Fruit fly (Drosophila melanogaster) whole organism, embryonic: Measurements from ENCODE around the gene trr.

Experiments
- ATbp ChIP-seq: fragments of 200-800 bp; sonication (Bioruptor generic); optimal IDR thresholded peaks from 2 replicates; lab custom pipeline; 2017; ENCODE audit warnings: missing biosample characterization, mild to moderate bottlenecking, missing genetic modification characterization, missing genetic modification reagents
- Aef1 ChIP-seq: fragments of 200-800 bp; sonication (Bioruptor generic); IDR thresholded peaks from 3 replicates; pipeline ENCODE4 v1.3.6; 2022; ENCODE audit warnings: missing biosample characterization, missing genetic modification characterization
- Antp ChIP-seq: fragments of 200-800 bp; sonication (Bioruptor generic); optimal IDR thresholded peaks from 3 replicates; lab custom pipeline; 2016; ENCODE audit warnings: missing biosample characterization, missing genetic modification characterization
- CG10654 ChIP-seq: fragments of 200-800 bp; sonication (Bioruptor generic); optimal IDR thresholded peaks from 2 replicates; lab custom pipeline; 2016; ENCODE audit warnings: missing biosample characterization, missing genetic modification characterization
- CG12391 ChIP-seq: fragments of 200-800 bp; sonication (Bioruptor generic); optimal IDR thresholded peaks from 3 replicates; lab custom pipeline; 2018; ENCODE audit warnings: missing biosample characterization, mild to moderate bottlenecking, missing genetic modification characterization, moderate library complexity
- CG13123 ChIP-seq: fragments of 200-800 bp; sonication (Bioruptor generic); optimal IDR thresholded peaks from 2 replicates; lab custom pipeline; 2016; ENCODE audit warnings: missing biosample characterization, missing genetic modification characterization
- CG14710 ChIP-seq: fragments of 200-800 bp; sonication (Bioruptor generic); optimal IDR thresholded peaks from 3 replicates; lab custom pipeline; 2019; ENCODE audit warnings: missing biosample characterization, mild to moderate bottlenecking, missing genetic modification characterization, moderate library complexity
- CG15479 ChIP-seq: fragments of 200-800 bp; sonication (Bioruptor generic); optimal IDR thresholded peaks from 3 replicates; lab custom pipeline; 2019; ENCODE audit warnings: missing biosample characterization, mild to moderate bottlenecking, missing genetic modification characterization, moderate library complexity
- CG17912 ChIP-seq: fragments of 200-800 bp; sonication (Bioruptor generic); optimal IDR thresholded peaks from 2 replicates; lab custom pipeline; 2018; ENCODE audit warnings: missing biosample characterization, mild to moderate bottlenecking, missing genetic modification characterization
- CG18011 ChIP-seq: fragments of 200-800 bp; sonication (Bioruptor generic); optimal IDR thresholded peaks from 2 replicates; lab custom pipeline; 2017; ENCODE audit warnings: missing biosample characterization, missing genetic modification characterization, mild to moderate bottlenecking, moderate library complexity, missing genotype
- CG2120 ChIP-seq: fragments of 200-800 bp; sonication (Bioruptor generic); optimal IDR thresholded peaks from 3 replicates; lab custom pipeline; 2016; ENCODE audit warnings: missing biosample characterization, missing genetic modification characterization
- CG31365 ChIP-seq: fragments of 200-800 bp; sonication (Bioruptor generic); optimal IDR thresholded peaks from 2 replicates; lab custom pipeline; 2018; ENCODE audit warnings: missing biosample characterization, mild to moderate bottlenecking, missing genetic modification characterization
- CG34422 ChIP-seq: fragments of 200-800 bp; sonication (Bioruptor generic); IDR thresholded peaks from 3 replicates; pipeline ENCODE4 v1.3.6; 2022; ENCODE audit warnings: missing biosample characterization, missing genetic modification characterization
- CG4328 ChIP-seq: fragments of 200-800 bp; sonication (Bioruptor generic); optimal IDR thresholded peaks from 3 replicates; lab custom pipeline; 2017; ENCODE audit warnings: missing biosample characterization, missing genetic modification reagents, missing genetic modification characterization
- CG4730 ChIP-seq: fragments of 200-800 bp; sonication (Bioruptor generic); IDR thresholded peaks from 2 replicates; pipeline ENCODE4 v1.3.6; 2022; ENCODE audit warnings: missing biosample characterization, missing genetic modification characterization
- CG5245 ChIP-seq: fragments of 200-800 bp; sonication (Bioruptor generic); optimal IDR thresholded peaks from 3 replicates; lab custom pipeline; 2016; ENCODE audit warnings: missing biosample characterization, missing genetic modification characterization
- CG6813 ChIP-seq: fragments of 200-800 bp; sonication (Bioruptor generic); optimal IDR thresholded peaks from 2 replicates; lab custom pipeline; 2017; ENCODE audit warnings: missing biosample characterization, missing genetic modification characterization, mild to moderate bottlenecking, moderate library complexity, missing genetic modification reagents
- CG6854 ChIP-seq: fragments of 200-800 bp; sonication (Bioruptor generic); optimal IDR thresholded peaks from 3 replicates; lab custom pipeline; 2017; ENCODE audit warnings: missing biosample characterization, mild to moderate bottlenecking, missing genetic modification characterization
- CG7786 ChIP-seq: fragments of 200-800 bp; sonication (Bioruptor generic); optimal IDR thresholded peaks from 2 replicates; lab custom pipeline; 2016; ENCODE audit warnings: missing biosample characterization, missing genetic modification characterization
- CG8281 ChIP-seq: fragments of 200-800 bp; sonication (Bioruptor generic); optimal IDR thresholded peaks from 2 replicates; lab custom pipeline; 2018; ENCODE audit warnings: missing biosample characterization, mild to moderate bottlenecking, missing genetic modification characterization, moderate library complexity
- CHES-1-like ChIP-seq: fragments of 200-800 bp; sonication (Bioruptor generic); optimal IDR thresholded peaks from 2 replicates; lab custom pipeline; 2016; ENCODE audit warnings: missing biosample characterization, missing genetic modification characterization
- Dfd ChIP-seq, 2 experiments: fragments of >200 bp; optimal IDR thresholded peaks; 2 replicates each; lab custom pipeline; 2017; ENCODE audit warnings: missing biosample characterization in 2 of 2, missing genetic modification characterization in 2 of 2
- E2f2 ChIP-seq: fragments of 200-800 bp; sonication (Bioruptor generic); IDR thresholded peaks from 2 replicates; pipeline ENCODE4 v1.3.6; 2022; ENCODE audit warnings: missing biosample characterization, missing genetic modification characterization
- HLH4C ChIP-seq: fragments of 200-800 bp; sonication (Bioruptor generic); IDR thresholded peaks from 3 replicates; pipeline ENCODE4 v1.3.6; 2022; ENCODE audit warnings: missing biosample characterization, missing genetic modification characterization; ENCODE audit not compliant: partially characterized antibody
- HLHmδ ChIP-seq: fragments of 200-800 bp; sonication (Bioruptor generic); optimal IDR thresholded peaks from 2 replicates; lab custom pipeline; 2018; ENCODE audit warnings: missing biosample characterization, mild to moderate bottlenecking, missing genetic modification characterization, moderate library complexity
- Hmr ChIP-seq: fragments of 200-800 bp; sonication (Bioruptor generic); optimal IDR thresholded peaks from 3 replicates; lab custom pipeline; 2017; ENCODE audit warnings: mild to moderate bottlenecking, missing biosample characterization, missing genetic modification reagents, missing genetic modification characterization
- Hr78 ChIP-seq, 2 experiments: fragments of 200-800 bp in 1 of 2; fragments of >200 bp in 1 of 2; sonication (Bioruptor generic) in 1 of 2; optimal IDR thresholded peaks; 2 replicates each; lab custom pipeline; 2017 to 2019; ENCODE audit warnings: missing biosample characterization in 2 of 2, missing genetic modification characterization in 2 of 2, mild to moderate bottlenecking in 1 of 2, moderate library complexity in 1 of 2
- Opbp ChIP-seq: fragments of 200-800 bp; sonication (Bioruptor generic); IDR thresholded peaks from 3 replicates; pipeline ENCODE4 v1.3.6; 2022; ENCODE audit warnings: missing biosample characterization, missing genetic modification characterization; ENCODE audit not compliant: partially characterized antibody
- Ptx1 ChIP-seq: fragments of 200-800 bp; sonication (Bioruptor generic); IDR thresholded peaks from 2 replicates; pipeline ENCODE4 v1.3.6; 2022; ENCODE audit warnings: missing biosample characterization, missing genetic modification characterization
- Six4 ChIP-seq: fragments of 200-800 bp; sonication (Bioruptor generic); optimal IDR thresholded peaks from 2 replicates; lab custom pipeline; 2016; ENCODE audit warnings: missing biosample characterization, missing genetic modification characterization
- Tbp ChIP-seq: fragments of >200 bp; optimal IDR thresholded peaks from 2 replicates; lab custom pipeline; 2018; ENCODE audit warnings: missing biosample characterization, missing genetic modification characterization
- Trl ChIP-seq, 3 experiments: fragments of >200 bp in 2 of 3; fragments of 200-800 bp in 1 of 3; sonication (Bioruptor generic) in 1 of 3; optimal IDR thresholded peaks; 2 replicates in 1 of 3; 3 replicates in 2 of 3; lab custom pipeline; 2016 to 2017; ENCODE audit warnings: missing biosample characterization in 1 of 3, missing genetic modification characterization in 1 of 3
- ap ChIP-seq: fragments of 200-800 bp; sonication (Bioruptor generic); IDR thresholded peaks from 2 replicates; pipeline ENCODE4 v1.3.6; 2022; ENCODE audit warnings: missing biosample characterization, missing genetic modification characterization
- az2 ChIP-seq: fragments of 200-800 bp; sonication (Bioruptor generic); optimal IDR thresholded peaks from 3 replicates; lab custom pipeline; 2016; ENCODE audit warnings: missing biosample characterization, missing genetic modification characterization
- croc ChIP-seq: fragments of 200-800 bp; sonication (Bioruptor generic); conservative IDR thresholded peaks from 3 replicates; pipeline ENCODE4 v1.3.6; 2022; ENCODE audit warnings: missing biosample characterization, missing genetic modification characterization
- cwo ChIP-seq: fragments of 200-800 bp; sonication (Bioruptor generic); optimal IDR thresholded peaks from 3 replicates; lab custom pipeline; 2017; ENCODE audit warnings: missing biosample characterization, missing genetic modification characterization, mild to moderate bottlenecking, moderate library complexity, missing genetic modification reagents
- fru ChIP-seq: fragments of >200 bp; optimal IDR thresholded peaks from 2 replicates; lab custom pipeline; 2017
- gt ChIP-seq: fragments of 200-800 bp; sonication (Bioruptor generic); IDR thresholded peaks from 2 replicates; pipeline ENCODE4 v1.3.6; 2022; ENCODE audit warnings: missing biosample characterization, missing genetic modification characterization
- kah ChIP-seq: fragments of 200-800 bp; sonication (Bioruptor generic); optimal IDR thresholded peaks from 2 replicates; lab custom pipeline; 2018; ENCODE audit warnings: missing biosample characterization, mild to moderate bottlenecking, missing genetic modification characterization
- pan ChIP-seq, 4 experiments: fragments of >200 bp in 3 of 4; fragments of 200-800 bp in 1 of 4; sonication (Bioruptor generic) in 1 of 4; optimal IDR thresholded peaks in 3 of 4; IDR thresholded peaks in 1 of 4; 2 replicates each; pipeline versions ENCODE4 v1.3.6 to Lab custom; 2017 to 2022; ENCODE audit warnings: missing biosample characterization in 2 of 4, missing genetic modification characterization in 2 of 4, mixed read lengths in 1 of 4
- pros ChIP-seq: fragments of 200-800 bp; sonication (Bioruptor generic); optimal IDR thresholded peaks from 3 replicates; lab custom pipeline; 2019; ENCODE audit warnings: missing biosample characterization, mild to moderate bottlenecking, missing genetic modification characterization, moderate library complexity
- pum ChIP-seq: fragments of 200-800 bp; sonication (Bioruptor generic); optimal IDR thresholded peaks from 2 replicates; lab custom pipeline; 2016; ENCODE audit warnings: missing biosample characterization, missing genetic modification characterization
- sens-2 ChIP-seq: fragments of 200-800 bp; sonication (Bioruptor generic); IDR thresholded peaks from 2 replicates; pipeline ENCODE4 v1.3.6; 2022; ENCODE audit warnings: missing biosample characterization, missing genetic modification characterization
- sna ChIP-seq: fragments of 200-800 bp; sonication (Bioruptor generic); IDR thresholded peaks from 2 replicates; pipeline ENCODE4 v1.3.6; 2022; ENCODE audit warnings: missing biosample characterization, missing genetic modification characterization; ENCODE audit not compliant: partially characterized antibody
- sr ChIP-seq: fragments of 200-800 bp; sonication (Bioruptor generic); IDR thresholded peaks from 3 replicates; pipeline ENCODE4 v1.3.6; 2022; ENCODE audit warnings: missing biosample characterization, missing genetic modification characterization
- sug ChIP-seq: fragments of 200-800 bp; optimal IDR thresholded peaks from 2 replicates; lab custom pipeline; 2019; ENCODE audit warnings: missing biosample characterization, mild to moderate bottlenecking, missing genetic modification characterization, moderate library complexity
- tgo ChIP-seq: fragments of 200-800 bp; sonication (Bioruptor generic); IDR thresholded peaks from 3 replicates; pipeline ENCODE4 v1.3.6; 2022; ENCODE audit warnings: missing biosample characterization, missing genetic modification characterization
- tio ChIP-seq: fragments of 200-800 bp; sonication (Bioruptor generic); optimal IDR thresholded peaks from 2 replicates; lab custom pipeline; 2017; ENCODE audit warnings: missing biosample characterization, missing genetic modification characterization, inconsistent platforms

Gene trr

DNA sequence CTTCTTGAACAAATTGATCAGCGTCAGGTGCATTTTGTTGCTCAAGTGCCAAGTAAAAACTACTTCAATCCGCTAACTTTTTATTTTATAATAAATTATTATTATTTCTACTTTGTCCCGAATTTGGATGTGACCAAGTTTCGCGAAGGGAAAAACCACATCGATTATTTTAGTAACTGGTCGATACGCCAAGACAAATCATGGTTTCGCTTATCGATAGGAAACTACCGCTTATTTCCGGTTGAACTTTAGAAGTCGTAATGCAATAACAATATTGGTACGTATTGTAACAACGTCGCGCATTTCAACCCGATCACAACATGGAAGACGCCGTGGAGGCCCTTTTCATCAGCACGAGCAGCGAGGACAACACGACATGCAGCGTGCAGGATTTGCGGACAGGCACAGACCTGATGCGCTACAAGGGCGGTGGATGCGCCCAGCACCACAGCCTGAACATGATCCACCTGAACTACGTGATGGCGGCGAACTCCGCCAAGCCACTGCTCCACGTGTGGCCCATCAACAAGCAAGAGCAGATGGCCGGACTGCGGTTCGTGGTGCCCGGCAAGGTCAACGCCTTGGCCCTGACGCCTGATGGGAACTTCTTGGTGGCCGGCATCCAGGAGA lies 12.5 kb downstream of the trr start, which contains the start of the genes CG14817 and CG14805 (continued):
- peak; percentile 58; the same call in 1 of the 3 replicates for TF ChIP-seq CG34422
- TF ChIP-seq gt (GFP tag; lab: Robert Waterston, UW): no peak
- TF ChIP-seq CG2120 (GFP tag; lab: Kevin White, UChicago): peak; percentile 7
- TF ChIP-seq CG17912: peak; percentile 84
- TF ChIP-seq Tbp: no peak
- no peak for TF ChIP-seq ATbp
- no peak for TF ChIP-seq croc (GFP tag; lab: Robert Waterston, UW)
- no peak for TF ChIP-seq CG8281
- no peak for TF ChIP-seq Trl (optimal IDR thresholded peaks at IDR 0.05; lab: Kevin White, UChicago)
- peak; percentile 40 for TF ChIP-seq Trl (GFP tag; optimal IDR thresholded peaks at IDR 0.05; lab: Kevin White, UChicago)
- no peak for TF ChIP-seq Aef1
- TF ChIP-seq Hr78 (GFP tag; optimal IDR thresholded peaks at IDR 0.05; lab: Kevin White, UChicago): peak in 1 of 2 experiments; percentile 96
- TF ChIP-seq CG5245: no peak
- peak; percentile 41 for TF ChIP-seq sens-2
- TF ChIP-seq CG4328: peak; percentile 88
- peak; percentile 45; the same call in 2 of the 3 replicates for TF ChIP-seq HLH4C (GFP tag; lab: Robert Waterston, UW)
- peak; percentile 53 for TF ChIP-seq CG18011 (GFP tag; lab: Kevin White, UChicago)
- peak; percentile 76 for TF ChIP-seq CG12391
- TF ChIP-seq CG7786: no peak
- TF ChIP-seq HLHmδ (GFP tag; lab: Kevin White, UChicago): peak; percentile 81
- peak; percentile 74 for TF ChIP-seq kah
- peak; percentile 48; the same call in 1 of the 3 replicates for TF ChIP-seq tgo (GFP tag; lab: Robert Waterston, UW)
- TF ChIP-seq Dfd (GFP tag; optimal IDR thresholded peaks at IDR 0.05; lab: Kevin White, UChicago): no peak
- no peak for TF ChIP-seq CG15479 (GFP tag; lab: Kevin White, UChicago)
- TF ChIP-seq E2f2 (GFP tag; lab: Robert Waterston, UW): peak; percentile 57
- peak; percentile 66 for TF ChIP-seq CG14710
- TF ChIP-seq cwo: peak; percentile 38
- TF ChIP-seq CG6854: peak; percentile 83
- TF ChIP-seq Ptx1 (GFP tag; lab: Robert Waterston, UW): no peak
- 0 out of 2 replicates have a peak, but pooled peaks have one; percentile 49 for TF ChIP-seq sna (GFP tag; lab: Robert Waterston, UW)
- no peak for TF ChIP-seq pros (GFP tag; lab: Kevin White, UChicago)
- peak; percentile 34 for TF ChIP-seq Six4 (GFP tag; lab: Kevin White, UChicago)
- peak; percentile 72 for TF ChIP-seq sug (tag; lab: Kevin White, UChicago)
- TF ChIP-seq CG4730 (GFP tag; lab: Robert Waterston, UW): no peak
- peak; percentile 70 for TF ChIP-seq Opbp (GFP tag; lab: Robert Waterston, UW)
- no peak for TF ChIP-seq pan (optimal IDR thresholded peaks at IDR 0.05; lab: Kevin White, UChicago)
- peak in 1 of 2 experiments; percentile 56 for TF ChIP-seq pan (GFP tag; optimal IDR thresholded peaks at IDR 0.05 in 1 of 2, IDR thresholded peaks at IDR 0.05 in 1 of 2)
- peak; percentile 23 for TF ChIP-seq CG10654 (GFP tag; lab: Kevin White, UChicago)
- TF ChIP-seq pum (GFP tag; lab: Kevin White, UChicago): no peak
- TF ChIP-seq sr (GFP tag; lab: Robert Waterston, UW): peak; percentile 41; the same call in 1 of the 3 replicates
- peak; percentile 88 for TF ChIP-seq Hmr
- TF ChIP-seq Antp (GFP tag; lab: Kevin White, UChicago): no peak
- TF ChIP-seq CG13123: peak; percentile 10
- TF ChIP-seq CHES-1-like: peak; percentile 41
- peak; percentile 76 for TF ChIP-seq CG31365 (tag; lab: Kevin White, UChicago)
- TF ChIP-seq fru: no peak
- TF ChIP-seq tio (GFP tag; lab: Kevin White, UChicago): no peak
- no peak for TF ChIP-seq ap (GFP tag; lab: Robert Waterston, UW)
- peak; percentile 29 for TF ChIP-seq az2 (GFP tag; lab: Kevin White, UChicago)
- peak; percentile 89 for TF ChIP-seq CG6813 (GFP tag; lab: Kevin White, UChicago)
